In the genomic region with DNA sequence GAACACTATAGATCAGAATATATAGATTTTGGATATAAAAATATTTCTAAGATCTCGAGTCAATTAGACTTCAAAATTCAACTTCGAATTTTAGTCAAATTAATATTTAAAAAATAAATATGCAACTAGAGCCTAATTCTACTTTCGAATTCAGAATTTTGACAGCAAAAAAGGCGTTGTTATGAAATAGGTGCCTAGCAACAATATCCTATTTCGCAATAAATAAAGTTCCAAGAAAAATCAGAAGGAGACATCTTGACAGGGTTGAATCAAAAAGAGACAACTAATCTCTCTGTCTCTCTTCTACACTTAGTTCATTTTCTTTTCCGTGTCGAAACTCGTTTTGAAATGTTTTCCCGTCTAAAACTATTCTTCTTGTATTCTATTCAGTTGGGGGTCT, we compare ENCODE assay signal across 1 worm cellular context.
A peak's percentile ranks its signal among the peaks of the same experiment; 100 is the strongest.
TF ChIP-seq lines count a peak whose summit lies in the region.

No protein-coding gene starts in this region.

TF ChIP-seq in whole organism, L1 larva, 84 proteins besides CTCF, POLR2A, EP300 and RAD21 (continued from another document):
- TF ChIP-seq pag-3 (tag; optimal IDR thresholded peaks at IDR 0.05; lab: Kevin White, UChicago; ENCODE audit: borderline replicate concordance, insufficient read depth) (no peak), F16B12.6 (tag; optimal IDR thresholded peaks at IDR 0.05; lab: Kevin White, UChicago) (no peak), ces-1 (GFP tag; optimal IDR thresholded peaks at IDR 0.05; lab: Kevin White, UChicago) (no peak), egl-27 (tag; optimal IDR thresholded peaks at IDR 0.05; lab: Kevin White, UChicago) (no peak), zip-4 (GFP tag; optimal IDR thresholded peaks at IDR 0.05; lab: Kevin White, UChicago) (peak; percentile 17), nhr-19 (GFP tag; conservative IDR thresholded peaks at IDR 0.05; lab: Robert Waterston, UW) (no peak), grh-1 (GFP tag; IDR thresholded peaks at IDR 0.05; lab: Robert Waterston, UW) (no peak), mep-1 (tag; optimal IDR thresholded peaks at IDR 0.05; lab: Kevin White, UChicago) (no peak), sox-4 (tag; optimal IDR thresholded peaks at IDR 0.05; lab: Kevin White, UChicago) (no peak), nhr-47 (tag; optimal IDR thresholded peaks at IDR 0.05; lab: Kevin White, UChicago) (no peak), aly-2 (tag; optimal IDR thresholded peaks at IDR 0.05; lab: Kevin White, UChicago) (no peak), lin-13 (GFP tag; optimal IDR thresholded peaks at IDR 0.05; lab: Kevin White, UChicago) (no peak), lir-3 (tag; optimal IDR thresholded peaks at IDR 0.05; lab: Kevin White, UChicago; ENCODE audit: poor library complexity) (no peak), unc-98 (GFP tag; IDR thresholded peaks at IDR 0.05; lab: Robert Waterston, UW) (no peak), ztf-4 (tag; optimal IDR thresholded peaks at IDR 0.05; lab: Kevin White, UChicago) (no peak), unc-130 (tag; optimal IDR thresholded peaks at IDR 0.05; lab: Kevin White, UChicago) (no peak), nhr-12 (tag; optimal IDR thresholded peaks at IDR 0.05; lab: Kevin White, UChicago) (no peak), swsn-7 (tag; optimal IDR thresholded peaks at IDR 0.05; lab: Kevin White, UChicago) (no peak), nhr-84 (tag; optimal IDR thresholded peaks at IDR 0.05; lab: Kevin White, UChicago) (no peak), efl-3 (GFP tag; optimal IDR thresholded peaks at IDR 0.05; lab: Kevin White, UChicago) (no peak), lin-35 (GFP tag; optimal IDR thresholded peaks at IDR 0.05; lab: Kevin White, UChicago) (no peak), ceh-63 (GFP tag; optimal IDR thresholded peaks at IDR 0.05; lab: Kevin White, UChicago) (no peak), ceh-82 (tag; optimal IDR thresholded peaks at IDR 0.05; lab: Kevin White, UChicago) (no peak), pax-3 (tag; optimal IDR thresholded peaks at IDR 0.05; lab: Kevin White, UChicago) (no peak)
